Fruit fly (Drosophila melanogaster): ENCODE data around the gene Tfb4.

Tfb4 gene

DNA sequence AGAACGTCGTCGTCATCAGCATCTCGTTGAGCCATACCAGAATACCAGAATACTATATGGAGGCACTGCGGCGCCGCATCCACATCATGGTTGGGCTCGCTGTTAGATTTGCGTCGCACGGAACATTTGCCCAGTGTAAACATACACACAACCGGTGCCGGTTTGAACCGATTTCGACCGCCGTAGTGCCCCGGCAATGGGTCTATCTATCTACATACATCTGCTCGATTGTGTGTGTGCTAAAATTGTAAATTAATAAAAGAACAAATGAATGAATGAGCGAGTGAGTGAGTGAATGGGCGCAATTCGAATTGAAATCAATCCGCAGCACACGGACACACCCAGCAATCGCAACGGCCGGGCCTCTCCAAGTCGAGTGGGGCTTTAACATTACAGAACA lies 25.0 kb downstream of the Tfb4 start:
- TF ChIP-seq CTCF (optimal IDR thresholded peaks at IDR 0.05) (no peak), CG8478 (optimal IDR thresholded peaks at IDR 0.05) (no peak)

dm6 chr2L:1124265-1124664 lies 26.2 kb downstream of the Tfb4 start:
- TF ChIP-seq CTCF (optimal IDR thresholded peaks at IDR 0.05), result no peak
- no peak for TF ChIP-seq CG8478 (optimal IDR thresholded peaks at IDR 0.05)

DNA sequence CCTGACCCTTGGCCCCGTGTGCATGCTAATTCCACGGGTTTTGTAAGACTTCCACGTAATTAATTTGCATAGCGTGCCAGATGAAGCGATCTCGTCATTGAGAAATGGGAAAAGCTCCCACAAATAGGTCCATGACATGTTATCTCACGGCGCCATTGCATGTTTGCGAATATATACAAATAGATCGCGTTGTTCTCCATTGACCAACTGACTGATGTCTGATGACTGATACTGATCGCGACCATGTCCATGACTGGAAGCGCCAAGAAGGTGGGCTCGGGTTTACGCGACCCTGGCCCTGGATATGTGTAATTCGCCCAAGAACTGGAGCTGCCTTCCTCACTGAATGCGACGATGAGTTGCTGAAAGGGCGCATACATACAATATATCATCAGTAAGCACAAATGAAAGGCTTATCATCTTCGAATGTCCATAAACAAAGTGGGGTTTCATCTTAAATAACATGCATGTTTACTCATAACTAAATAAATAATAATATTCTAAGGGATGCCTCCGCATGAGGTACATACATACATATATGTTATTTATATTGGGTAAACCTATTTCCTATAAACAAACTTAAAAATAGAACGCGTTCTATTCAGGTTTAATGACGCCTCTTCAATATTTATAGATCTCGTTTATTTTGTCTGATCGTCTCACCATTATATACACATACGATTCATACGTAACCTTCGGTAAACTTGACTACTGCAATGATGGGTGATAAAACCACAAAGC lies 27.2 kb downstream of the Tfb4 start:
- no peak for TF ChIP-seq CTCF (optimal IDR thresholded peaks at IDR 0.05)
- TF ChIP-seq CG8478 (optimal IDR thresholded peaks at IDR 0.05), result no peak

dm6 chr2L:1122711-1122960 lies 27.8 kb downstream of the Tfb4 start:
- TF ChIP-seq CG8478 (optimal IDR thresholded peaks at IDR 0.05) (no peak), CTCF (optimal IDR thresholded peaks at IDR 0.05) (no peak)

DNA sequence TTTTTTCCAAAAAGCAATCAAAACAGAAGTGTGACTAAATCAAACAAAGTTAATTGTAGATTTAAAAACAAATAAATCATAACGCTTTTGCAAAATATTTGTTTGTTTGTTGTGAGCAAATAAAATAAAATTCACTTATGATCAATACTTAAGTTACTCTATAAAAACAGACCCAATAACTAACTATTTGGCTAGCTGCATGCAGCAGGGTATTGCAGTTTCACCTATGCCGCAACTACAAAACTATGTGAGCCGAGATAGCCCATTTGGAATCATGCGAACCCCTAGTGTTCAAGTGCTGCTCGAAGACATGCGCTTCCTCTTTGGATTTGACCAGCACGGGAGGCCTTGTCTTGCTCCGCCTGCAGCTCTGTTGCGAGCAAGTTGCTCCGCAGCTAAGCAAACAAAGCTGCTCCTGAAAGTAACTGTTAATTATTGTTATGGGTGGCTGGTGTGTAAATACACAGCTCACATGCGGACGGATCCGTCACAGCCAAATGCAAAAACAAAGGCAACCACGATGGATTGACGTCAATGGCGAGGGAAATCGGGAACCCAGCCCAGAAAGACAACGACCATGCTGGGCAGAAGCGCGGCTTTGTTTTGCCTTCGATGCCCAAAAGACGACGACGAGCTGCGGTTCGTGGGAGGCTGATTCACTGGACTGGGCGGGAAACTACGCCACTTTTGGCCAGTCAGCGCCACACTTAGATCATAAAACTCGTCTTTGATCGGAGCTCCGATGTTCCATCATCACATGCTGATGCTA lies 28.4 kb downstream of the Tfb4 start:
- TF ChIP-seq CTCF (optimal IDR thresholded peaks at IDR 0.05) (no peak), CG8478 (optimal IDR thresholded peaks at IDR 0.05) (no peak)

- TF ChIP-seq CG8478 (optimal IDR thresholded peaks at IDR 0.05) (no peak), CTCF (optimal IDR thresholded peaks at IDR 0.05) (no peak)
Measured at dm6 chr2L:1120206-1120902, 30.1 kb downstream of the Tfb4 start.

DNA sequence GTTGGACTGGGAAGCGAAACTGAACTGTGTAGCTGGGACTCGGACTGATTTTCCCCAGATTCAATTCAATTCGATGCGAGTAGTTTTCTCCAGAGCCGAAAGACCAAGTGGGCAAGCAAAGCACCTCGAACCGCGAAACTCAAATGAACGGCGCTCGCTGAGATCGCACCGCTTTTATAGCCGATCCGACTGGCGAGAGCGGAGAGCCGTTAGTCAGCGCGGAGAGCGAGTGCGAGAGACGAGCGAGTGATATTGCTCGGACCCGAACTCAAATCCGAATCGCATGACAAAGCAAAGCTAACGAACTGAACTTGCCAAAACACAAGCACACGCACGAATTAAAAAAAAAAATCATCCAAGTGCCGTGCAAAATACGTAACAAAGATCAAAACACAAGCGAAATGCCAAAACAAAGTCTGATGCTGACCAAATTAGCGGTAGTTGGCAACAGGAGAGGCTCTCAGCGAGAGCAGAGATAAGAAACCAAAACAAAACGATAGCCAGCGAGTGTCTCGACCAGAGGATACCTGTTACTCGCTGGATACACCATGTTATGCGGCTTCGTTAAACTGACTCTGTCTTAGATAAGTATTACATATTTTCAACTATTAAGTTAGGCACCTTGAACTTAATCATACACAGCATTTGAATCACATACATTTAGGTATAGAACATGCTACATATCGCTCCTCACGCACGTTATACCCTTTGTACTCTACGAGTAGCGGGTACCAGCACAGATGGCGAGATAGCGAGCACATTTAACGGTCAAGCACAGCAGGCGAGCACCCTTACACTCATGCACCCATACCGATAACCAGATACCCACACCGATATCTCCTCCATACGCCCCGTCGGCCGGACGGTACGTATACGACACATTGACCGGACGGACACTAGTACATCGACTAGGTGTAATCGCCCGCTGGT lies 31.3 kb downstream of the Tfb4 start:
- TF ChIP-seq CTCF (optimal IDR thresholded peaks at IDR 0.05) (no peak), CG8478 (optimal IDR thresholded peaks at IDR 0.05) (no peak)

DNA sequence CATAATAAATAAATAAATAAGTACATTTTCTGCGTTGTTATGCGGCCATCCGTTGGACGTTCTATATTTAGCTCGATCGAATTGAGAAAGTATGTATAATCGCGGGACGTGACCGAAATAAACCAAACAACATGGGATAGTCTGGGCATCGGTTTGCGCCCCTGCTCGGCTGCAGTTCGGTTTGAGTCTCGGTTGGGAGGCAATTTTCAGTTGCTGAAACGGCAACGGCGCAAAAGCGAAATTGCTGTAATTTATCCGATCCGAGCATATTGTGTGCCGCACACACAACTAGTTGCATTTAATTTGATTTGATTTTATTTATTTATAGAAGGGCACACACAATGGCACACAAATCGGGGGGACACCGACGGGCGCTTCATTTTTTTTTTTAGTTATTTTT lies 32.3 kb downstream of the Tfb4 start:
- TF ChIP-seq CG8478 (optimal IDR thresholded peaks at IDR 0.05) (no peak), CTCF (optimal IDR thresholded peaks at IDR 0.05) (peak; percentile 11 to 51)

DNA sequence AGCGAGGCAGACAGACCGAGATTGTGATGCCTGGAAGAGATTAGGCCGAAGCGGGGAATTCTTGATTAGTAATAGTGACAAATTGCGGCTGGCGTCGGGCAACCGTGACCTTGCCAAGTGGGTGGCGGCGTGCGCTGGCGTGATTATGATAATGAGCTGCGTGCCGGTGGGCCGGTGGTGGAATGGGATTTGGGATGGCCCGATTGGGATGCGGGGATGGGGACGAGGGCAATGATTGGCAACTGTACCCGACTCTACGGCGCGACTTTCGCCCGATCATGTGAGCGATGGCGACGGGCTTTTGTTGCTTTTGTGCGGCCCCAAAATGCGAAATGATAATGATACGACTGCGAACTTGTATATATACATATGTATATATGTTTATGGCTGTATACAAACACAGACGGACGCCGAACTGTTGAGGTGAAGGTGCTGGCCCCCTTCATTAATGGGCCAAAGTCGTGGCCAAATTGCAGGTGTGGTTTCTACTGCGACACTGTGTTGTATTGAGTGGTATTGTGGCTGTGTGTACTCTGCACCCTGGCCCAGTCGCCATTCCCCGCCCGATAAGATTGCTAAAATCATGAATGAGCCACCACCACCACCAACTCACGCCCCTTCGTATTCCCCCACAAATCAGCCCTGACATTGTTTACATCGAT lies 33.7 kb downstream of the Tfb4 start:
- no peak for TF ChIP-seq CTCF (optimal IDR thresholded peaks at IDR 0.05)

dm6 chr2L:1114230-1114629 lies 36.2 kb downstream of the Tfb4 start:
- TF ChIP-seq CG8478 (optimal IDR thresholded peaks at IDR 0.05) (no peak), CTCF (optimal IDR thresholded peaks at IDR 0.05) (no peak)

- TF ChIP-seq CG8478 (optimal IDR thresholded peaks at IDR 0.05) (no peak), CTCF (optimal IDR thresholded peaks at IDR 0.05) (no peak)
Measured at dm6 chr2L:1112641-1113040, 37.8 kb downstream of the Tfb4 start, which contains the start of gene CG14340. Gene CG14340, plus strand, starts transcription at chr2L:1112941.

- TF ChIP-seq CTCF (optimal IDR thresholded peaks at IDR 0.05) (peak in 1 of 2 experiments; percentile 18), CG8478 (optimal IDR thresholded peaks at IDR 0.05) (no peak)
Measured at dm6 chr2L:1108029-1108688, 42.3 kb downstream of the Tfb4 start, which contains the start of the genes PolrMT and CG14339. Gene PolrMT, minus strand, starts transcription at chr2L:1108373. Gene CG14339, plus strand, starts transcription at chr2L:1108540.

dm6 chr2L:1102349-1102748 lies 48.1 kb downstream of the Tfb4 start, which contains the start of gene CG4629:
Gene CG4629, minus strand, starts transcription at chr2L:1102504.
- TF ChIP-seq CTCF (optimal IDR thresholded peaks at IDR 0.05) (no peak), CG8478 (optimal IDR thresholded peaks at IDR 0.05) (no peak)

All from S2 (cell line).